Worm (Caenorhabditis elegans) whole organism, L2 larva: ENCODE results near the gene ZK1290.5.

Experiments used
- C34F6.9 ChIP-seq: fragments of 150-350 bp; optimal IDR thresholded peaks from 2 replicates; lab custom pipeline; 2014; ENCODE audit warnings: missing biosample characterization, missing genetic modification characterization
- F13H6.1 ChIP-seq: sonication (generic microtip); optimal IDR thresholded peaks from 2 replicates; lab custom pipeline; 2016; ENCODE audit warnings: missing genetic modification characterization, missing compliant biosample characterization
- R02D3.7 ChIP-seq: fragments of 150-350 bp; optimal IDR thresholded peaks from 2 replicates; lab custom pipeline; 2014; ENCODE audit warnings: missing biosample characterization, missing genetic modification characterization
- Y55F3AM.14 ChIP-seq: fragments of 200-800 bp; sonication (Bioruptor generic); optimal IDR thresholded peaks from 2 replicates; lab custom pipeline; 2018; ENCODE audit warnings: mild to moderate bottlenecking, missing genetic modification characterization, missing compliant biosample characterization
- ZK546.5 ChIP-seq: sonication (generic microtip); optimal IDR thresholded peaks from 2 replicates; lab custom pipeline; 2017; ENCODE audit warnings: missing biosample characterization, missing genetic modification characterization
- alr-1 ChIP-seq: fragments of 150-350 bp; optimal IDR thresholded peaks from 2 replicates; lab custom pipeline; 2014; ENCODE audit warnings: missing biosample characterization, missing genetic modification characterization
- aly-2 ChIP-seq: fragments of 150-350 bp; optimal IDR thresholded peaks from 2 replicates; lab custom pipeline; 2014; ENCODE audit warnings: missing biosample characterization, missing genetic modification characterization
- ama-1 ChIP-seq: fragments of 150-350 bp; optimal IDR thresholded peaks from 2 replicates; lab custom pipeline; 2018; ENCODE audit warnings: inconsistent platforms
- blmp-1 ChIP-seq: sonication (generic microtip); optimal IDR thresholded peaks from 2 replicates; lab custom pipeline; 2017; ENCODE audit warnings: missing genetic modification characterization, mild to moderate bottlenecking, missing compliant biosample characterization, antibody characterized with exemption, moderate library complexity; ENCODE audit not compliant: insufficient read depth
- ceh-16 ChIP-seq: fragments of 150-350 bp; optimal IDR thresholded peaks from 2 replicates; lab custom pipeline; 2014; ENCODE audit warnings: missing biosample characterization, missing genetic modification characterization
- ceh-82 ChIP-seq: fragments of 150-350 bp; optimal IDR thresholded peaks from 2 replicates; lab custom pipeline; 2014; ENCODE audit warnings: missing biosample characterization, missing genetic modification characterization
- crh-2 ChIP-seq: sonication (generic microtip); optimal IDR thresholded peaks from 2 replicates; lab custom pipeline; 2017; ENCODE audit warnings: missing biosample characterization, missing genetic modification characterization
- dmd-4 ChIP-seq: sonication (generic microtip); optimal IDR thresholded peaks from 2 replicates; lab custom pipeline; 2017; ENCODE audit warnings: missing biosample characterization, missing genetic modification characterization
- egl-27 ChIP-seq: sonication (generic microtip); optimal IDR thresholded peaks from 3 replicates; lab custom pipeline; 2017; ENCODE audit warnings: missing biosample characterization, missing genetic modification reagents, missing genetic modification characterization
- elt-1 ChIP-seq: fragments of 150-350 bp; optimal IDR thresholded peaks from 2 replicates; lab custom pipeline; 2014; ENCODE audit warnings: missing biosample characterization, missing genetic modification characterization
- elt-3 ChIP-seq: sonication (generic microtip); optimal IDR thresholded peaks from 2 replicates; lab custom pipeline; 2017; ENCODE audit warnings: missing biosample characterization, missing genetic modification characterization
- fos-1 ChIP-seq: fragments of 150-350 bp; optimal IDR thresholded peaks from 2 replicates; lab custom pipeline; 2014; ENCODE audit warnings: missing biosample characterization, missing genetic modification characterization
- gmeb-1 ChIP-seq: fragments of 150-350 bp; optimal IDR thresholded peaks from 2 replicates; lab custom pipeline; 2014; ENCODE audit warnings: missing biosample characterization, missing genetic modification characterization
- lin-11 ChIP-seq: fragments of 150-350 bp; sonication (generic microtip); optimal IDR thresholded peaks from 2 replicates; lab custom pipeline; 2014; ENCODE audit warnings: missing biosample characterization, missing genetic modification characterization, inconsistent platforms, mixed read lengths
- lin-13 ChIP-seq: fragments of 150-350 bp; optimal IDR thresholded peaks from 2 replicates; lab custom pipeline; 2014; ENCODE audit warnings: missing biosample characterization, missing genetic modification reagents, missing genetic modification characterization
- lin-39 ChIP-seq: fragments of 150-350 bp; optimal IDR thresholded peaks from 2 replicates; lab custom pipeline; 2014; ENCODE audit warnings: missing biosample characterization, missing genetic modification reagents, missing genetic modification characterization
- lsy-2 ChIP-seq, 2 experiments: fragments of 150-350 bp in 1 of 2; sonication (generic microtip) in 1 of 2; optimal IDR thresholded peaks; 2 replicates each; lab custom pipeline; 2014 to 2017; ENCODE audit warnings: missing biosample characterization in 2 of 2, missing genetic modification characterization in 2 of 2
- mab-5 ChIP-seq: fragments of 150-350 bp; optimal IDR thresholded peaks from 2 replicates; lab custom pipeline; 2014; ENCODE audit warnings: missing biosample characterization, missing genetic modification characterization
- mbf-1 ChIP-seq: sonication (generic microtip); optimal IDR thresholded peaks from 2 replicates; lab custom pipeline; 2017; ENCODE audit warnings: missing biosample characterization, missing genetic modification characterization
- mdl-1 ChIP-seq, 2 experiments: fragments of 150-350 bp in 1 of 2; sonication (generic microtip) in 1 of 2; optimal IDR thresholded peaks; 2 replicates each; lab custom pipeline; 2017; ENCODE audit warnings: missing biosample characterization in 2 of 2, missing genetic modification characterization in 2 of 2
- nhr-10 ChIP-seq: sonication (generic microtip); optimal IDR thresholded peaks from 2 replicates; lab custom pipeline; 2017; ENCODE audit warnings: missing biosample characterization, missing genetic modification characterization
- nhr-11 ChIP-seq: fragments of 150-350 bp; optimal IDR thresholded peaks from 2 replicates; lab custom pipeline; 2014; ENCODE audit warnings: missing biosample characterization, missing genetic modification characterization
- nhr-12 ChIP-seq: fragments of 150-350 bp; optimal IDR thresholded peaks from 2 replicates; lab custom pipeline; 2014; ENCODE audit warnings: missing biosample characterization, missing genetic modification characterization
- nhr-129 ChIP-seq: fragments of 150-350 bp; optimal IDR thresholded peaks from 2 replicates; lab custom pipeline; 2014; ENCODE audit warnings: missing biosample characterization, missing genetic modification characterization
- nhr-21 ChIP-seq: fragments of 150-350 bp; optimal IDR thresholded peaks from 2 replicates; lab custom pipeline; 2014; ENCODE audit warnings: missing biosample characterization, missing genetic modification characterization
- nhr-23 ChIP-seq: fragments of 150-350 bp; optimal IDR thresholded peaks from 2 replicates; lab custom pipeline; 2014; ENCODE audit warnings: missing biosample characterization, missing genetic modification reagents, missing genetic modification characterization
- nhr-237 ChIP-seq: fragments of 150-350 bp; optimal IDR thresholded peaks from 2 replicates; lab custom pipeline; 2014; ENCODE audit warnings: missing biosample characterization, missing genetic modification characterization
- nhr-25 ChIP-seq: fragments of 150-350 bp; sonication (generic microtip); optimal IDR thresholded peaks from 3 replicates; lab custom pipeline; 2014; ENCODE audit warnings: missing biosample characterization, missing genetic modification characterization
- nhr-6 ChIP-seq: fragments of 150-350 bp; optimal IDR thresholded peaks from 2 replicates; lab custom pipeline; 2014; ENCODE audit warnings: missing biosample characterization, missing genetic modification characterization
- nhr-77 ChIP-seq: fragments of 150-350 bp; optimal IDR thresholded peaks from 2 replicates; lab custom pipeline; 2014; ENCODE audit warnings: missing biosample characterization, missing genetic modification characterization
- peb-1 ChIP-seq: fragments of 150-350 bp; optimal IDR thresholded peaks from 2 replicates; lab custom pipeline; 2014; ENCODE audit warnings: missing biosample characterization, missing genetic modification characterization
- sem-4 ChIP-seq: fragments of 150-350 bp; optimal IDR thresholded peaks from 2 replicates; lab custom pipeline; 2014; ENCODE audit warnings: missing biosample characterization, missing genetic modification reagents, missing genetic modification characterization
- skn-1 ChIP-seq: sonication (generic microtip); optimal IDR thresholded peaks from 2 replicates; lab custom pipeline; 2017; ENCODE audit warnings: missing biosample characterization, missing genetic modification characterization
- sma-3 ChIP-seq: sonication (generic microtip); optimal IDR thresholded peaks from 2 replicates; lab custom pipeline; 2016; ENCODE audit warnings: missing genetic modification reagents, missing genetic modification characterization, missing compliant biosample characterization
- sma-9 ChIP-seq, 2 experiments: fragments of 150-350 bp in 1 of 2; sonication (generic microtip) in 1 of 2; optimal IDR thresholded peaks; 2 replicates each; lab custom pipeline; 2014 to 2016; ENCODE audit warnings: missing genetic modification characterization in 2 of 2, mild to moderate bottlenecking in 1 of 2, missing biosample characterization in 1 of 2, missing compliant biosample characterization in 1 of 2, missing genetic modification reagents in 1 of 2, moderate library complexity in 1 of 2
- snpc-4 ChIP-seq: fragments of 150-350 bp; optimal IDR thresholded peaks from 2 replicates; lab custom pipeline; 2014; ENCODE audit warnings: missing biosample characterization, missing genetic modification characterization
- unc-39 ChIP-seq: fragments of 150-350 bp; optimal IDR thresholded peaks from 2 replicates; lab custom pipeline; 2014; ENCODE audit warnings: missing biosample characterization, missing genetic modification characterization
- unc-55 ChIP-seq: fragments of 150-350 bp; sonication (generic microtip); optimal IDR thresholded peaks from 3 replicates; lab custom pipeline; 2014; ENCODE audit warnings: missing biosample characterization, missing genetic modification reagents, missing genetic modification characterization
- unc-62 ChIP-seq: fragments of 150-350 bp; optimal IDR thresholded peaks from 2 replicates; lab custom pipeline; 2014; ENCODE audit warnings: missing biosample characterization, missing genetic modification reagents, missing genetic modification characterization
- zag-1 ChIP-seq: fragments of 150-350 bp; optimal IDR thresholded peaks from 2 replicates; lab custom pipeline; 2014; ENCODE audit warnings: missing biosample characterization, missing genetic modification characterization
- ztf-1 ChIP-seq: fragments of 200-800 bp; sonication (Bioruptor generic); conservative IDR thresholded peaks from 2 replicates; pipeline ENCODE4 v1.3.6; 2022; ENCODE audit warnings: missing genetic modification characterization, missing compliant biosample characterization
- ztf-11 ChIP-seq: sonication (generic microtip); optimal IDR thresholded peaks from 2 replicates; lab custom pipeline; 2017; ENCODE audit warnings: missing biosample characterization, missing genetic modification characterization
- ztf-4 ChIP-seq: fragments of 150-350 bp; optimal IDR thresholded peaks from 2 replicates; lab custom pipeline; 2014; ENCODE audit warnings: missing biosample characterization, missing genetic modification characterization

ZK1290.5 gene

DNA sequence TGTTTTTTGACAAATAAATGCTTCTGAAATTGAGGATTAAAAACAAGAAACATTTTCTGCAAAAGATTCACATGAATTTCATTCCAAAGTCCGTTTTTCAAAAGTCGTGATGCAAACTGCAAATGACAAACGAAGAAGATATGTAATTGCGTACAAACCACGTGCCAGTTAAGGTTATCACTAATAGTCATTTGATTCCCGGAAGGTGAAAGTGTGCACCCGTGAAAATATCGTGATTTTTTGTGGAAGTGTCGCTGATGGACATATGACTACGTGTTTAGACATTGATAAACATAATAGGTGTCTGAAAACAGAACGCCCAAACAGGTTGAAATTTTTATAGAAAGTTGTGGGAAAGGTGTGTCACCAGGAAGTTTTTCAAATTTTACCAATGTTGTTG is 1.2 kb upstream of the ZK1290.5 start:
- TF ChIP-seq nhr-10 (tag; lab: Kevin White, UChicago) (no peak), zag-1 (no peak), gmeb-1 (peak; percentile 64), ztf-1 (GFP tag; lab: Robert Waterston, UW) (no peak), Y55F3AM.14 (no peak), skn-1 (tag; lab: Kevin White, UChicago) (no peak), ceh-82 (tag; lab: Kevin White, UChicago) (no peak), peb-1 (tag; lab: Kevin White, UChicago) (no peak), unc-39 (tag; lab: Kevin White, UChicago) (no peak), nhr-21 (tag; lab: Kevin White, UChicago) (peak; percentile 83), nhr-129 (peak; percentile 71), sem-4 (no peak), nhr-6 (tag; lab: Kevin White, UChicago) (no peak), elt-3 (tag; lab: Kevin White, UChicago) (no peak), ztf-11 (no peak), lin-11 (tag; lab: Kevin White, UChicago) (no peak), nhr-23 (tag; lab: Kevin White, UChicago) (no peak), ZK546.5 (tag; lab: Kevin White, UChicago) (no peak), mbf-1 (tag; lab: Kevin White, UChicago) (no peak), nhr-12 (tag; lab: Kevin White, UChicago) (no peak), nhr-11 (tag; lab: Kevin White, UChicago) (no peak), nhr-25 (tag; lab: Kevin White, UChicago) (no peak), unc-62 (GFP tag; lab: Kevin White, UChicago) (no peak), ztf-4 (tag; lab: Kevin White, UChicago) (no peak), mdl-1 (tag; optimal IDR thresholded peaks at IDR 0.05; lab: Kevin White, UChicago) (peak in 1 of 2 experiments; percentile 53), elt-1 (tag; lab: Kevin White, UChicago) (no peak), mab-5 (tag; lab: Kevin White, UChicago) (no peak), alr-1 (no peak), ceh-16 (tag; lab: Kevin White, UChicago) (no peak), snpc-4 (tag; lab: Kevin White, UChicago) (no peak), egl-27 (no peak), lin-39 (tag; lab: Kevin White, UChicago) (no peak), F13H6.1 (tag; lab: Kevin White, UChicago) (no peak), nhr-237 (no peak), unc-55 (GFP tag; lab: Kevin White, UChicago) (no peak), blmp-1 (tag; lab: Kevin White, UChicago) (peak; percentile 87), sma-3 (GFP tag; lab: Kevin White, UChicago) (peak; percentile 93), sma-9 (GFP tag; optimal IDR thresholded peaks at IDR 0.05; lab: Kevin White, UChicago) (peak; percentile 98), sma-9 (tag; optimal IDR thresholded peaks at IDR 0.05; lab: Kevin White, UChicago) (no peak), ama-1 (lab: Kevin White, UChicago) (no peak), lin-13 (GFP tag; lab: Kevin White, UChicago) (no peak), C34F6.9 (tag; lab: Kevin White, UChicago) (no peak), R02D3.7 (no peak), crh-2 (tag; lab: Kevin White, UChicago) (peak; percentile 76), fos-1 (peak; percentile 66), lsy-2 (tag; optimal IDR thresholded peaks at IDR 0.05; lab: Kevin White, UChicago) (no peak), nhr-77 (tag; lab: Kevin White, UChicago) (no peak), dmd-4 (tag; lab: Kevin White, UChicago) (no peak), aly-2 (tag; lab: Kevin White, UChicago) (no peak)
